Worm (Caenorhabditis elegans): Measurements from ENCODE around the gene npr-39.

DNA sequence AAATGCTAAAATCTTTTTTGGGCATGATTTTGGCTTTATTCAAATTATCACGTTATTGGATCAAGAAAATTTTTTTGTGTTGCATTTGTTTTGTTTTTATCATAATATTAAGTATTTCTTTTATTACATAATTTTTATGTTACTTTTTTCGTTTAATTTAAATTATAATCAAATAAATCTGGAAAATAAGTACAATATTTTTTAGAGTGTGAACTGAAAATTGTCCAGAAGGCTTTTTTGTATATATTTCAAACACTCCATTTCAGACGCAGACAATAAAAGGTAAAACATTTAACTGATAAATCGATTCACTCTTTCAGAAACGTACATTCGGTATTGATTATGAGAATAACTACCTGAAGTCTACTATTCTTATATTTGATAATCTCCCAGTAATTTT, 40.4 kb downstream of the npr-39 start, which contains the start of gene C08B6.11:
- TF ChIP-seq dao-5 (tag; optimal IDR thresholded peaks at IDR 0.05) (no peak), W03F9.2 (tag; optimal IDR thresholded peaks at IDR 0.05) (no peak)
